Fruit fly (Drosophila melanogaster) whole organism, embryonic: ENCODE data around the gene ATPsyngamma.

ENCODE experiments used
- Atf-2 ChIP-seq: fragments of 200-800 bp; sonication (Bioruptor generic); optimal IDR thresholded peaks from 2 replicates; lab custom pipeline; 2016; ENCODE audit warnings: missing biosample characterization, missing genetic modification characterization
- C15 ChIP-seq: fragments of 200-800 bp; sonication (Bioruptor generic); IDR thresholded peaks from 3 replicates; pipeline ENCODE4 v1.3.6; 2022; ENCODE audit warnings: missing biosample characterization, missing genetic modification characterization
- CG11247 ChIP-seq: fragments of 200-800 bp; sonication (Bioruptor generic); IDR thresholded peaks from 2 replicates; pipeline ENCODE4 v1.3.6; 2022; ENCODE audit warnings: missing biosample characterization, missing genetic modification characterization
- CG13894 ChIP-seq: fragments of 200-800 bp; sonication (Bioruptor generic); optimal IDR thresholded peaks from 3 replicates; lab custom pipeline; 2018; ENCODE audit warnings: missing biosample characterization, mild to moderate bottlenecking, missing genetic modification characterization, moderate library complexity
- CG14050 ChIP-seq: fragments of 200-800 bp; sonication (Bioruptor generic); IDR thresholded peaks from 3 replicates; pipeline ENCODE4 v1.3.6; 2022; ENCODE audit warnings: missing biosample characterization, missing genetic modification characterization
- CG1529 ChIP-seq: fragments of 200-800 bp; sonication (Bioruptor generic); optimal IDR thresholded peaks from 3 replicates; lab custom pipeline; 2018; ENCODE audit warnings: missing biosample characterization, missing genetic modification characterization
- CG1603 ChIP-seq: fragments of 200-800 bp; sonication (Bioruptor generic); optimal IDR thresholded peaks from 2 replicates; lab custom pipeline; 2019; ENCODE audit warnings: missing biosample characterization, mild to moderate bottlenecking, missing genetic modification characterization, moderate library complexity
- CG2129 ChIP-seq: fragments of 200-800 bp; sonication (Bioruptor generic); IDR thresholded peaks from 2 replicates; pipeline ENCODE4 v1.3.6; 2022; ENCODE audit warnings: missing biosample characterization, missing genetic modification characterization; ENCODE audit not compliant: partially characterized antibody
- CG2202 ChIP-seq: fragments of 200-800 bp; sonication (Bioruptor generic); optimal IDR thresholded peaks from 2 replicates; lab custom pipeline; 2018; ENCODE audit warnings: missing biosample characterization, mild to moderate bottlenecking, missing genetic modification characterization
- CG2712 ChIP-seq: fragments of 200-800 bp; optimal IDR thresholded peaks from 3 replicates; lab custom pipeline; 2019; ENCODE audit warnings: missing biosample characterization, mild to moderate bottlenecking, missing genetic modification characterization, moderate library complexity
- CG3065 ChIP-seq: fragments of 200-800 bp; sonication (Bioruptor generic); optimal IDR thresholded peaks from 2 replicates; lab custom pipeline; 2016; ENCODE audit warnings: missing biosample characterization, missing genetic modification characterization
- CG42726 ChIP-seq: fragments of 200-800 bp; sonication (Bioruptor generic); IDR thresholded peaks from 2 replicates; pipeline ENCODE4 v1.3.6; 2022; ENCODE audit warnings: missing biosample characterization, missing genetic modification characterization; ENCODE audit not compliant: partially characterized antibody
- CG4820 ChIP-seq: fragments of 200-800 bp; sonication (Bioruptor generic); optimal IDR thresholded peaks from 3 replicates; lab custom pipeline; 2016; ENCODE audit warnings: missing biosample characterization, missing genetic modification characterization
- CG5245 ChIP-seq: fragments of 200-800 bp; sonication (Bioruptor generic); optimal IDR thresholded peaks from 3 replicates; lab custom pipeline; 2016; ENCODE audit warnings: missing biosample characterization, missing genetic modification characterization
- CG7372 ChIP-seq: fragments of 200-800 bp; sonication (Bioruptor generic); IDR thresholded peaks from 2 replicates; pipeline ENCODE4 v1.3.6; 2022; ENCODE audit warnings: missing biosample characterization, missing genetic modification characterization
- CG8388 ChIP-seq: fragments of 200-800 bp; sonication (Bioruptor generic); optimal IDR thresholded peaks from 2 replicates; lab custom pipeline; 2019; ENCODE audit warnings: missing biosample characterization, mild to moderate bottlenecking, missing genetic modification characterization, moderate library complexity
- CG9609 ChIP-seq: fragments of 200-800 bp; sonication (Bioruptor generic); optimal IDR thresholded peaks from 3 replicates; lab custom pipeline; 2016; ENCODE audit warnings: missing biosample characterization, missing genetic modification characterization
- CTCF ChIP-seq: fragments of 200-800 bp; sonication (Bioruptor generic); optimal IDR thresholded peaks from 2 replicates; lab custom pipeline; 2017; ENCODE audit warnings: missing biosample characterization, mild to moderate bottlenecking, missing genetic modification characterization, moderate library complexity
- Dbx ChIP-seq: fragments of 200-800 bp; sonication (Bioruptor generic); IDR thresholded peaks from 3 replicates; pipeline ENCODE4 v1.3.6; 2022; ENCODE audit warnings: missing biosample characterization, missing genetic modification characterization
- E2f2 ChIP-seq: fragments of 200-800 bp; sonication (Bioruptor generic); IDR thresholded peaks from 2 replicates; pipeline ENCODE4 v1.3.6; 2022; ENCODE audit warnings: missing biosample characterization, missing genetic modification characterization
- Ets65A ChIP-seq: fragments of 200-800 bp; sonication (Bioruptor generic); peaks from one replicate; lab custom pipeline; 2016; ENCODE audit warnings: missing biosample characterization, missing genetic modification characterization
- Ets97D ChIP-seq: fragments of 200-800 bp; sonication (Bioruptor generic); optimal IDR thresholded peaks from 3 replicates; lab custom pipeline; 2016; ENCODE audit warnings: missing biosample characterization, missing genetic modification characterization
- H15 ChIP-seq: fragments of 200-800 bp; sonication (Bioruptor generic); IDR thresholded peaks from 3 replicates; pipeline ENCODE4 v1.3.6; 2022; ENCODE audit warnings: missing biosample characterization, missing genetic modification characterization
- Kr ChIP-seq: fragments of 200-800 bp; sonication (Bioruptor generic); optimal IDR thresholded peaks from 2 replicates; lab custom pipeline; 2017; ENCODE audit warnings: missing biosample characterization, mild to moderate bottlenecking, missing genetic modification characterization
- Lim3 ChIP-seq: fragments of 200-800 bp; sonication (Bioruptor generic); IDR thresholded peaks from 2 replicates; pipeline ENCODE4 v1.3.6; 2022; ENCODE audit warnings: missing biosample characterization, missing genetic modification characterization
- MESR4 ChIP-seq: fragments of 200-800 bp; sonication (Bioruptor generic); optimal IDR thresholded peaks from 2 replicates; lab custom pipeline; 2018; ENCODE audit warnings: missing biosample characterization, mild to moderate bottlenecking, missing genetic modification characterization, moderate library complexity
- Mad ChIP-seq: fragments of 200-800 bp; sonication (Bioruptor generic); optimal IDR thresholded peaks from 2 replicates; lab custom pipeline; 2016; ENCODE audit warnings: missing biosample characterization, missing genetic modification characterization
- Mrtf ChIP-seq: fragments of 200-800 bp; sonication (Bioruptor generic); IDR thresholded peaks from 3 replicates; pipeline ENCODE4 v1.3.6; 2022; ENCODE audit warnings: missing biosample characterization, missing genetic modification characterization
- Nf-YC ChIP-seq: fragments of 200-800 bp; optimal IDR thresholded peaks from 3 replicates; lab custom pipeline; 2019; ENCODE audit warnings: missing biosample characterization, mild to moderate bottlenecking, missing genetic modification characterization, moderate library complexity
- Opbp ChIP-seq: fragments of 200-800 bp; sonication (Bioruptor generic); IDR thresholded peaks from 3 replicates; pipeline ENCODE4 v1.3.6; 2022; ENCODE audit warnings: missing biosample characterization, missing genetic modification characterization; ENCODE audit not compliant: partially characterized antibody
- Sox100B ChIP-seq: fragments of 200-800 bp; sonication (Bioruptor generic); optimal IDR thresholded peaks from 3 replicates; lab custom pipeline; 2018; ENCODE audit warnings: missing biosample characterization, mild to moderate bottlenecking, missing genetic modification characterization
- ac ChIP-seq: fragments of 200-800 bp; sonication (Bioruptor generic); optimal IDR thresholded peaks from 3 replicates; lab custom pipeline; 2017; ENCODE audit warnings: missing biosample characterization, mild to moderate bottlenecking, missing genetic modification characterization
- bsh ChIP-seq, 2 experiments: fragments of 200-800 bp; sonication (Bioruptor generic); optimal IDR thresholded peaks; 2 replicates each; lab custom pipeline; 2017 to 2018; ENCODE audit warnings: mild to moderate bottlenecking in 2 of 2, missing biosample characterization in 2 of 2, missing genetic modification characterization in 2 of 2, moderate library complexity in 1 of 2
- chinmo ChIP-seq: fragments of 200-800 bp; sonication (Bioruptor generic); IDR thresholded peaks from 4 replicates; pipeline ENCODE4 v1.3.6; 2022; ENCODE audit warnings: missing biosample characterization, missing genetic modification characterization; ENCODE audit not compliant: partially characterized antibody
- ems ChIP-seq: fragments of 200-800 bp; sonication (Bioruptor generic); optimal IDR thresholded peaks from 3 replicates; lab custom pipeline; 2016; ENCODE audit warnings: missing biosample characterization, missing genetic modification characterization
- ewg ChIP-seq: fragments of 200-800 bp; sonication (Bioruptor generic); optimal IDR thresholded peaks from 3 replicates; lab custom pipeline; 2017; ENCODE audit warnings: mild to moderate bottlenecking, missing biosample characterization, missing genetic modification reagents, missing genetic modification characterization
- fd96Cb ChIP-seq: fragments of 200-800 bp; sonication (Bioruptor generic); optimal IDR thresholded peaks from 2 replicates; lab custom pipeline; 2018; ENCODE audit warnings: missing biosample characterization, mild to moderate bottlenecking, missing genetic modification characterization, moderate library complexity
- fu2 ChIP-seq: fragments of 200-800 bp; sonication (Bioruptor generic); optimal IDR thresholded peaks from 2 replicates; lab custom pipeline; 2016; ENCODE audit warnings: missing biosample characterization, missing genetic modification characterization
- gem ChIP-seq: fragments of 200-800 bp; sonication (Bioruptor generic); optimal IDR thresholded peaks from 2 replicates; lab custom pipeline; 2019; ENCODE audit warnings: missing biosample characterization, mild to moderate bottlenecking, missing genetic modification characterization, moderate library complexity
- h ChIP-seq: fragments of >200 bp; optimal IDR thresholded peaks from 2 replicates; lab custom pipeline; 2017
- inv ChIP-seq: fragments of 200-800 bp; sonication (Bioruptor generic); IDR thresholded peaks from 2 replicates; pipeline ENCODE4 v1.3.6; 2022; ENCODE audit warnings: missing biosample characterization, missing genetic modification characterization; ENCODE audit not compliant: partially characterized antibody
- jing ChIP-seq: fragments of 200-800 bp; sonication (Bioruptor generic); optimal IDR thresholded peaks from 2 replicates; lab custom pipeline; 2018; ENCODE audit warnings: missing biosample characterization, mild to moderate bottlenecking, missing genetic modification characterization
- kni ChIP-seq: fragments of 200-800 bp; sonication (Bioruptor generic); optimal IDR thresholded peaks from 3 replicates; lab custom pipeline; 2017; ENCODE audit warnings: mild to moderate bottlenecking, missing biosample characterization, missing genetic modification reagents, missing genetic modification characterization
- mirr ChIP-seq: fragments of 200-800 bp; sonication (Bioruptor generic); optimal IDR thresholded peaks from 3 replicates; lab custom pipeline; 2018; ENCODE audit warnings: missing biosample characterization, mild to moderate bottlenecking, missing genetic modification characterization
- nom ChIP-seq: fragments of 200-800 bp; sonication (Bioruptor generic); optimal IDR thresholded peaks from 2 replicates; lab custom pipeline; 2017; ENCODE audit warnings: missing biosample characterization, missing genetic modification characterization, mild to moderate bottlenecking, moderate library complexity, missing genetic modification reagents
- onecut ChIP-seq: fragments of 200-800 bp; sonication (Bioruptor generic); IDR thresholded peaks from 2 replicates; pipeline ENCODE4 v1.3.6; 2022; ENCODE audit warnings: missing biosample characterization, missing genetic modification characterization
- pfk ChIP-seq: fragments of 200-800 bp; sonication (Bioruptor generic); optimal IDR thresholded peaks from 2 replicates; lab custom pipeline; 2018; ENCODE audit warnings: missing biosample characterization, mild to moderate bottlenecking, missing genetic modification characterization, moderate library complexity
- pho ChIP-seq: fragments of 200-800 bp; sonication (Bioruptor generic); optimal IDR thresholded peaks from 2 replicates; lab custom pipeline; 2016; ENCODE audit warnings: missing biosample characterization, missing genetic modification characterization
- ranshi ChIP-seq: fragments of 200-800 bp; sonication (Bioruptor generic); IDR thresholded peaks from 2 replicates; pipeline ENCODE4 v1.3.6; 2022; ENCODE audit warnings: missing biosample characterization, missing genetic modification characterization
- sd ChIP-seq: fragments of 200-800 bp; sonication (Bioruptor generic); optimal IDR thresholded peaks from 3 replicates; lab custom pipeline; 2018; ENCODE audit warnings: missing biosample characterization, mild to moderate bottlenecking, missing genetic modification characterization, moderate library complexity
- wek ChIP-seq: fragments of 200-800 bp; sonication (Bioruptor generic); optimal IDR thresholded peaks from 3 replicates; lab custom pipeline; 2018; ENCODE audit warnings: missing biosample characterization, mild to moderate bottlenecking, missing genetic modification characterization, moderate library complexity

ATPsyngamma gene

DNA sequence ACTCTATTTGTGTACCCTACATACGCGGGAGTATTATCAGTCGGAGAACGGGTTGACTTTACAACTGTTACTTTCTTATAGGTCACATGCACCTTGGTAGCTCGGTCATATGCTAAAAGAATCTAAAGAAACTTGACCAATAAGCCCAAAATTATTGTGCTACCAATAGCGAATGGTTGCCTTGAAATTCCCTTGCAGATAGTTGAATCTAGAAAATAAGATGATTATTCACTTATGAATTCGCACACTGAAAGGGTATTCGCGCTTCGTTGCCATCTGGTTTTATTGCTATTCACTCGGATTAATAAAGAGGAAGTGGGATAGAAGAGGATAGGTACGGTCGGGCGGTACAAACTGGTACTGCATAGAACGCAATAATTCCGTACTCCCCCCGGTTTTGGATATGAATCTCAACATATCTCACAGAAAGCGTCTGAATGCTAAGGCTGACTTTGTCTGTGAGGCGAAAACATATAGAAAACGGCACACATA, 24.9 kb upstream of the ATPsyngamma start (continued):
- TF ChIP-seq Kr (GFP tag; lab: Kevin White, UChicago), result no peak
- peak; percentile 51 for TF ChIP-seq Nf-YC (tag; lab: Kevin White, UChicago)
- TF ChIP-seq CG4820 (GFP tag; lab: Kevin White, UChicago), result peak; percentile 36
- TF ChIP-seq ems, result peak; percentile 75
- 0 out of 3 replicates have a peak, but pooled peaks have one; percentile 18 for TF ChIP-seq C15
- TF ChIP-seq Ets97D, result peak; percentile 31
- peak; percentile 32 for TF ChIP-seq CG1529 (GFP tag; lab: Kevin White, UChicago)
- TF ChIP-seq ranshi (GFP tag; lab: Robert Waterston, UW), result peak; percentile 67; the same call in 1 of the 2 replicates
- TF ChIP-seq chinmo (GFP tag; lab: Robert Waterston, UW), result no peak
- TF ChIP-seq ewg, result peak; percentile 33
- no peak for TF ChIP-seq CG2202 (tag; lab: Kevin White, UChicago)
- TF ChIP-seq E2f2 (GFP tag; lab: Robert Waterston, UW), result peak; percentile 34
- no peak for TF ChIP-seq inv (GFP tag; lab: Robert Waterston, UW)
- TF ChIP-seq CG9609 (GFP tag; lab: Kevin White, UChicago), result peak; percentile 76
- peak; percentile 63 for TF ChIP-seq mirr (GFP tag; lab: Kevin White, UChicago)
- TF ChIP-seq CG5245 (GFP tag; lab: Kevin White, UChicago), result peak; percentile 30
- TF ChIP-seq CG42726 (GFP tag; lab: Robert Waterston, UW), result no peak
- TF ChIP-seq ac (GFP tag; lab: Kevin White, UChicago), result no peak
- no peak for TF ChIP-seq CG3065
- TF ChIP-seq CG11247 (GFP tag; lab: Robert Waterston, UW), result no peak; the same call in 1 of the 2 replicates
- peak; percentile 23 for TF ChIP-seq CG1603 (tag; lab: Kevin White, UChicago)
- no peak for TF ChIP-seq CTCF (GFP tag; lab: Kevin White, UChicago)
- peak; percentile 52 for TF ChIP-seq jing (GFP tag; lab: Kevin White, UChicago)
- peak; percentile 99 for TF ChIP-seq CG13894 (tag; lab: Kevin White, UChicago)
- no peak for TF ChIP-seq CG2129 (GFP tag; lab: Robert Waterston, UW)
- peak; percentile 72 for TF ChIP-seq Sox100B (GFP tag; lab: Kevin White, UChicago)
- TF ChIP-seq bsh (GFP tag; optimal IDR thresholded peaks at IDR 0.05; lab: Kevin White, UChicago), result peak; percentile 56 to 57
- TF ChIP-seq CG2712 (tag; lab: Kevin White, UChicago), result peak; percentile 53
- peak; percentile 19 for TF ChIP-seq nom
- no peak for TF ChIP-seq pfk (GFP tag; lab: Kevin White, UChicago)
- TF ChIP-seq h (lab: Kevin White, UChicago), result no peak
- peak; percentile 21 for TF ChIP-seq Mad (GFP tag; lab: Kevin White, UChicago)
- TF ChIP-seq CG8388 (GFP tag; lab: Kevin White, UChicago), result peak; percentile 50
- TF ChIP-seq fd96Cb, result peak; percentile 68
- TF ChIP-seq Ets65A (GFP tag; lab: Kevin White, UChicago), result peak; percentile 98
- TF ChIP-seq sd, result no peak
- peak; percentile 85 for TF ChIP-seq fu2
- no peak for TF ChIP-seq Opbp
- peak; percentile 84 for TF ChIP-seq gem (tag; lab: Kevin White, UChicago)
- peak; percentile 63; the same call in 2 of the 3 replicates for TF ChIP-seq CG14050 (GFP tag; lab: Robert Waterston, UW)
- TF ChIP-seq Dbx (GFP tag; lab: Robert Waterston, UW), result peak; percentile 85
- TF ChIP-seq Atf-2 (GFP tag; lab: Kevin White, UChicago), result peak; percentile 75
- TF ChIP-seq MESR4, result no peak
- TF ChIP-seq Lim3, result no peak
- peak; percentile 73 for TF ChIP-seq CG7372
- peak; percentile 0 for TF ChIP-seq wek (GFP tag; lab: Kevin White, UChicago)
- peak; percentile 70; the same call in 2 of the 3 replicates for TF ChIP-seq Mrtf (GFP tag; lab: Robert Waterston, UW)
- TF ChIP-seq H15 (GFP tag; lab: Robert Waterston, UW), result peak; percentile 61; the same call in 2 of the 3 replicates
- TF ChIP-seq kni, result no peak
- peak; percentile 10; the same call in 1 of the 2 replicates for TF ChIP-seq onecut (GFP tag; lab: Robert Waterston, UW)
- peak; percentile 86 for TF ChIP-seq pho (GFP tag; lab: Kevin White, UChicago)
